Worm (Caenorhabditis elegans): ENCODE results near the gene tbc-13.

Gene tbc-13

ce11 chrX:12518469-12518868 is 33.6 kb downstream of the tbc-13 start:
- peak in 1 of 2 experiments; percentile 32 for TF ChIP-seq mdl-1 (tag; optimal IDR thresholded peaks at IDR 0.05)
- peak; percentile 86 for TF ChIP-seq elt-2 (tag; optimal IDR thresholded peaks at IDR 0.05)
- TF ChIP-seq snpc-4 (tag; optimal IDR thresholded peaks at IDR 0.05), result no peak
- TF ChIP-seq efl-1 (optimal IDR thresholded peaks at IDR 0.05), result no peak
- TF ChIP-seq efl-1 (GFP tag; optimal IDR thresholded peaks at IDR 0.05 in 1 of 2), result no peak

ce11 chrX:12518982-12519381 is 34.1 kb downstream of the tbc-13 start:
- no peak for TF ChIP-seq skn-1 (tag; optimal IDR thresholded peaks at IDR 0.05)
- TF ChIP-seq egl-27 (tag; optimal IDR thresholded peaks at IDR 0.05), result peak in 1 of 2 experiments; percentile 10
- TF ChIP-seq tbx-2 (tag; optimal IDR thresholded peaks at IDR 0.05), result peak; percentile 5
- no peak for TF ChIP-seq vab-15 (tag; optimal IDR thresholded peaks at IDR 0.05)
- TF ChIP-seq lin-14 (GFP tag; optimal IDR thresholded peaks at IDR 0.05), result peak; percentile 33
- TF ChIP-seq nhr-19 (GFP tag; conservative IDR thresholded peaks at IDR 0.05), result peak; percentile 34
- TF ChIP-seq nhr-85 (tag), result peak; percentile 19
- no peak for TF ChIP-seq lin-13 (GFP tag; optimal IDR thresholded peaks at IDR 0.05)
- peak in 1 of 2 experiments; percentile 13 for TF ChIP-seq lin-35 (GFP tag; optimal IDR thresholded peaks at IDR 0.05)
- TF ChIP-seq sup-37 (GFP tag; optimal IDR thresholded peaks at IDR 0.05), result peak; percentile 8
- peak; percentile 71 for TF ChIP-seq nhr-20 (tag; optimal IDR thresholded peaks at IDR 0.05)
- peak in 2 of 6 experiments; percentile 7 to 20 for TF ChIP-seq elt-3 (tag; optimal IDR thresholded peaks at IDR 0.05)
- peak; percentile 37 for TF ChIP-seq nhr-77 (tag; optimal IDR thresholded peaks at IDR 0.05)
- TF ChIP-seq lsy-2 (tag; optimal IDR thresholded peaks at IDR 0.05), result peak in 1 of 2 experiments; percentile 4

- TF ChIP-seq fkh-10 (GFP tag; optimal IDR thresholded peaks at IDR 0.05) (no peak), nhr-47 (tag; optimal IDR thresholded peaks at IDR 0.05) (peak; percentile 68), skn-1 (tag; optimal IDR thresholded peaks at IDR 0.05) (peak; percentile 34), zag-1 (tag; optimal IDR thresholded peaks at IDR 0.05) (no peak), pqm-1 (tag; optimal IDR thresholded peaks at IDR 0.05) (no peak), ceh-88 (GFP tag; IDR thresholded peaks at IDR 0.05) (peak; percentile 45), lsy-2 (tag; optimal IDR thresholded peaks at IDR 0.05) (peak; percentile 61 to 87), aha-1 (tag; optimal IDR thresholded peaks at IDR 0.05) (no peak), snu-23 (GFP tag; optimal IDR thresholded peaks at IDR 0.05) (peak; percentile 92), xbp-1 (tag; optimal IDR thresholded peaks at IDR 0.05) (peak; percentile 41), mep-1 (tag; optimal IDR thresholded peaks at IDR 0.05) (peak; percentile 62), tlp-1 (tag; optimal IDR thresholded peaks at IDR 0.05) (no peak), zip-4 (GFP tag; optimal IDR thresholded peaks at IDR 0.05) (no peak), fkh-8 (tag; optimal IDR thresholded peaks at IDR 0.05) (no peak), ceh-8 (GFP tag; optimal IDR thresholded peaks at IDR 0.05) (no peak), efl-3 (GFP tag; optimal IDR thresholded peaks at IDR 0.05) (no peak), nhr-11 (tag; optimal IDR thresholded peaks at IDR 0.05) (peak; percentile 15), pax-3 (tag; optimal IDR thresholded peaks at IDR 0.05) (no peak), hpl-2 (GFP tag; optimal IDR thresholded peaks at IDR 0.05) (no peak), isw-1 (GFP tag; IDR thresholded peaks at IDR 0.05) (no peak), lir-3 (tag; optimal IDR thresholded peaks at IDR 0.05; ENCODE audit: poor library complexity) (no peak), pag-3 (tag; optimal IDR thresholded peaks at IDR 0.05; ENCODE audit: borderline replicate concordance, insufficient read depth) (peak; percentile 45), C04F5.9 (tag; optimal IDR thresholded peaks at IDR 0.05) (no peak), unc-98 (GFP tag; IDR thresholded peaks at IDR 0.05) (no peak), sox-4 (tag; optimal IDR thresholded peaks at IDR 0.05) (no peak), ztf-11 (tag; optimal IDR thresholded peaks at IDR 0.05) (no peak), mef-2 (tag; optimal IDR thresholded peaks at IDR 0.05) (no peak), lin-14 (GFP tag; optimal IDR thresholded peaks at IDR 0.05) (peak; percentile 91), efl-1 (optimal IDR thresholded peaks at IDR 0.05) (peak in 1 of 2 experiments; percentile 18), efl-1 (GFP tag; optimal IDR thresholded peaks at IDR 0.05 in 1 of 2) (peak in 1 of 2 experiments; percentile 92), nhr-237 (tag; optimal IDR thresholded peaks at IDR 0.05) (no peak), aly-2 (tag; optimal IDR thresholded peaks at IDR 0.05) (no peak), nhr-77 (tag; optimal IDR thresholded peaks at IDR 0.05) (peak; percentile 28), nhr-20 (tag; optimal IDR thresholded peaks at IDR 0.05) (peak; percentile 99), unc-86 (tag; optimal IDR thresholded peaks at IDR 0.05) (no peak), swsn-7 (tag; optimal IDR thresholded peaks at IDR 0.05) (peak; percentile 33), jun-1 (tag; optimal IDR thresholded peaks at IDR 0.05) (peak; percentile 65), nhr-19 (GFP tag; conservative IDR thresholded peaks at IDR 0.05) (peak; percentile 94)
Observed at ce11 chrX:12523071-12523483, 38.2 kb downstream of the tbc-13 start.
